Worm (Caenorhabditis elegans) whole organism, mixed stage, embryonic: Measurements from ENCODE around the gene F34H10.4.

Source experiments
- bed-3 ChIP-seq: fragments of 200-800 bp; sonication (Bioruptor generic); optimal IDR thresholded peaks from 3 replicates; lab custom pipeline; 2018; ENCODE audit warnings: mild to moderate bottlenecking, missing genetic modification characterization, moderate library complexity, missing compliant biosample characterization
- lin-13 ChIP-seq: fragments of 150-350 bp; optimal IDR thresholded peaks from 2 replicates; lab custom pipeline; 2014; ENCODE audit warnings: missing biosample characterization, missing genetic modification characterization
- lin-32 ChIP-seq: fragments of 200-800 bp; sonication (Bioruptor generic); optimal IDR thresholded peaks from 2 replicates; lab custom pipeline; 2018; ENCODE audit warnings: mild to moderate bottlenecking, missing genetic modification characterization, missing compliant biosample characterization
- mep-1 ChIP-seq: fragments of 150-350 bp; optimal IDR thresholded peaks from 2 replicates; lab custom pipeline; 2017; ENCODE audit warnings: missing biosample characterization, missing genetic modification reagents, missing genetic modification characterization, inconsistent platforms
- nhr-2 ChIP-seq: fragments of 150-350 bp; optimal IDR thresholded peaks from 2 replicates; lab custom pipeline; 2014; ENCODE audit warnings: missing biosample characterization, missing genetic modification characterization
- snpc-4 ChIP-seq: fragments of 150-350 bp; optimal IDR thresholded peaks from 2 replicates; lab custom pipeline; 2014; ENCODE audit warnings: missing biosample characterization, missing genetic modification characterization

DNA sequence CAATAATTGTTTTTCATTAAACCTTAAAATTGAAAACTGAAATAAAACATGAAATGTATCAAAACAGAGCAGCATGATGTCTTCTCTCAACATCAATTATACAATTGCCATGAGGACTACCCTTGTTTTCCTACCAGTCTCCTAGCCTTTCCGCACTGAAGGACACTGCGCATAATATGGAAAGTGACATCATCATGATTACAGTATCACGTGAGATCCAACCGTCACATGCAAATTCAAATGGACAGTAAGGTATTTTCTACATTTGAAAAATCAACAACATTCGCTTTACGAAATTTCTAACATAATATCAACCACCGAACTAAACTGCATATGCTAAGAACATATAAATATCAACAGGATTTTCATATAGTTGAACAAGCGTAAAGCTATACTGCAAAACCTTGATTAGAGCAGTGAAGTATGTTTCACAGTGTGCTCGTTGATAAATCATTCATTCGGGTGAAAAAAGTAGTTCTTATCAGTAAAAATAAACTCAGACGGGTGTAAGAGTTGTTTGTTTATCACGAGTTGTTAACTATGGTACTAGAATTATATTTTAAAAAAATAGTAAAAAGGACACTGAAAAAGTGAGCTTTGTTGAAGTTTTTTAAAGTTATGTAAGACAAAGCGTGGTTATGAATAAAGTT, 9.4 kb upstream of the F34H10.4 start:
- TF ChIP-seq lin-32 (GFP tag; lab: Kevin White, UChicago): no peak
- TF ChIP-seq bed-3 (GFP tag; lab: Kevin White, UChicago): no peak
- no peak for TF ChIP-seq snpc-4 (tag; lab: Kevin White, UChicago)
- TF ChIP-seq mep-1 (tag; lab: Kevin White, UChicago): no peak
- TF ChIP-seq nhr-2 (tag; lab: Kevin White, UChicago): no peak
- TF ChIP-seq lin-13 (tag; lab: Kevin White, UChicago): no peak
